Fruit fly (Drosophila melanogaster) whole organism, embryonic: ENCODE data around the gene spg.

Experiments used
- Adf1 ChIP-seq: fragments of 200-800 bp; sonication (Bioruptor generic); IDR thresholded peaks from 2 replicates; pipeline ENCODE4 v1.3.6; 2022; ENCODE audit warnings: missing biosample characterization, missing genetic modification characterization
- Aef1 ChIP-seq: fragments of 200-800 bp; sonication (Bioruptor generic); IDR thresholded peaks from 3 replicates; pipeline ENCODE4 v1.3.6; 2022; ENCODE audit warnings: missing biosample characterization, missing genetic modification characterization
- B-H2 ChIP-seq: fragments of 200-800 bp; sonication (Bioruptor generic); optimal IDR thresholded peaks from 2 replicates; lab custom pipeline; 2018; ENCODE audit warnings: missing biosample characterization, mild to moderate bottlenecking, missing genetic modification characterization
- Bteb2 ChIP-seq: fragments of 200-800 bp; sonication (Bioruptor generic); optimal IDR thresholded peaks from 2 replicates; lab custom pipeline; 2016; ENCODE audit warnings: missing biosample characterization, missing genetic modification characterization
- CG11696 ChIP-seq: fragments of 200-800 bp; sonication (Bioruptor generic); IDR thresholded peaks from 2 replicates; pipeline ENCODE4 v1.3.6; 2022; ENCODE audit warnings: missing biosample characterization, missing genetic modification characterization
- CG1233 ChIP-seq: fragments of 200-800 bp; sonication (Bioruptor generic); optimal IDR thresholded peaks from 4 replicates; lab custom pipeline; 2018; ENCODE audit warnings: missing biosample characterization, mild to moderate bottlenecking, missing genetic modification characterization
- CG13123 ChIP-seq: fragments of 200-800 bp; sonication (Bioruptor generic); optimal IDR thresholded peaks from 2 replicates; lab custom pipeline; 2016; ENCODE audit warnings: missing biosample characterization, missing genetic modification characterization
- CG13296 ChIP-seq: fragments of 200-800 bp; sonication (Bioruptor generic); optimal IDR thresholded peaks from 3 replicates; lab custom pipeline; 2018; ENCODE audit warnings: missing biosample characterization, mild to moderate bottlenecking, missing genetic modification characterization
- CG13424 ChIP-seq: fragments of 200-800 bp; sonication (Bioruptor generic); optimal IDR thresholded peaks from 2 replicates; lab custom pipeline; 2019; ENCODE audit warnings: missing biosample characterization, mild to moderate bottlenecking, missing genetic modification characterization, moderate library complexity
- CG15269 ChIP-seq: fragments of 200-800 bp; sonication (Bioruptor generic); optimal IDR thresholded peaks from 2 replicates; lab custom pipeline; 2018; ENCODE audit warnings: missing biosample characterization, mild to moderate bottlenecking, missing genetic modification characterization, moderate library complexity
- CG1603 ChIP-seq: fragments of 200-800 bp; sonication (Bioruptor generic); optimal IDR thresholded peaks from 2 replicates; lab custom pipeline; 2019; ENCODE audit warnings: missing biosample characterization, mild to moderate bottlenecking, missing genetic modification characterization, moderate library complexity
- CG1647 ChIP-seq: fragments of 200-800 bp; sonication (Bioruptor generic); optimal IDR thresholded peaks from 3 replicates; lab custom pipeline; 2016; ENCODE audit warnings: missing biosample characterization, missing genetic modification characterization
- CG17361 ChIP-seq: fragments of 200-800 bp; sonication (Bioruptor generic); IDR thresholded peaks from 3 replicates; pipeline ENCODE4 v1.3.6; 2022; ENCODE audit warnings: missing biosample characterization, missing genetic modification characterization
- CG1792 ChIP-seq: fragments of 200-800 bp; sonication (Bioruptor generic); optimal IDR thresholded peaks from 2 replicates; lab custom pipeline; 2016; ENCODE audit warnings: missing biosample characterization, missing genetic modification characterization
- CG18764 ChIP-seq: fragments of 200-800 bp; sonication (Bioruptor generic); optimal IDR thresholded peaks from 3 replicates; lab custom pipeline; 2016; ENCODE audit warnings: missing biosample characterization, missing genetic modification characterization
- CG2120 ChIP-seq: fragments of 200-800 bp; sonication (Bioruptor generic); optimal IDR thresholded peaks from 3 replicates; lab custom pipeline; 2016; ENCODE audit warnings: missing biosample characterization, missing genetic modification characterization
- CG2129 ChIP-seq: fragments of 200-800 bp; sonication (Bioruptor generic); IDR thresholded peaks from 2 replicates; pipeline ENCODE4 v1.3.6; 2022; ENCODE audit warnings: missing biosample characterization, missing genetic modification characterization; ENCODE audit not compliant: partially characterized antibody
- CG30403 ChIP-seq: fragments of 200-800 bp; sonication (Bioruptor generic); optimal IDR thresholded peaks from 3 replicates; lab custom pipeline; 2016; ENCODE audit warnings: missing biosample characterization, missing genetic modification characterization
- CG30431 ChIP-seq: fragments of 200-800 bp; sonication (Bioruptor generic); optimal IDR thresholded peaks from 2 replicates; lab custom pipeline; 2017; ENCODE audit warnings: missing biosample characterization, missing genetic modification characterization
- CG7271 ChIP-seq: fragments of 200-800 bp; sonication (Bioruptor generic); optimal IDR thresholded peaks from 2 replicates; lab custom pipeline; 2018; ENCODE audit warnings: missing biosample characterization, mild to moderate bottlenecking, missing genetic modification characterization, moderate library complexity
- CG7556 ChIP-seq: fragments of 200-800 bp; sonication (Bioruptor generic); optimal IDR thresholded peaks from 2 replicates; lab custom pipeline; 2017; ENCODE audit warnings: missing biosample characterization, mild to moderate bottlenecking, missing genetic modification characterization
- CG7963 ChIP-seq: fragments of 200-800 bp; sonication (Bioruptor generic); IDR thresholded peaks from 3 replicates; pipeline ENCODE4 v1.3.6; 2022; ENCODE audit warnings: missing biosample characterization, missing genetic modification characterization; ENCODE audit not compliant: partially characterized antibody
- CG8359 ChIP-seq: fragments of 200-800 bp; sonication (Bioruptor generic); optimal IDR thresholded peaks from 2 replicates; lab custom pipeline; 2017; ENCODE audit warnings: missing biosample characterization, mild to moderate bottlenecking, missing genetic modification characterization, borderline replicate concordance
- CG9437 ChIP-seq: fragments of 200-800 bp; sonication (Bioruptor generic); optimal IDR thresholded peaks from 2 replicates; lab custom pipeline; 2018; ENCODE audit warnings: missing biosample characterization, mild to moderate bottlenecking, missing genetic modification characterization
- CG9609 ChIP-seq: fragments of 200-800 bp; sonication (Bioruptor generic); optimal IDR thresholded peaks from 3 replicates; lab custom pipeline; 2016; ENCODE audit warnings: missing biosample characterization, missing genetic modification characterization
- Dip3 ChIP-seq: fragments of 200-800 bp; sonication (Bioruptor generic); optimal IDR thresholded peaks from 3 replicates; lab custom pipeline; 2016; ENCODE audit warnings: missing biosample characterization, missing genetic modification characterization
- E2f2 ChIP-seq: fragments of 200-800 bp; sonication (Bioruptor generic); IDR thresholded peaks from 2 replicates; pipeline ENCODE4 v1.3.6; 2022; ENCODE audit warnings: missing biosample characterization, missing genetic modification characterization
- Fer2 ChIP-seq: fragments of 200-800 bp; sonication (Bioruptor generic); optimal IDR thresholded peaks from 2 replicates; lab custom pipeline; 2018; ENCODE audit warnings: missing biosample characterization, mild to moderate bottlenecking, missing genetic modification characterization, moderate library complexity
- Hr51 ChIP-seq, 2 experiments: fragments of 200-800 bp; sonication (Bioruptor generic); optimal IDR thresholded peaks; 2 replicates in 1 of 2; 3 replicates in 1 of 2; lab custom pipeline; 2016 to 2018; ENCODE audit warnings: missing biosample characterization in 2 of 2, missing genetic modification characterization in 2 of 2, mild to moderate bottlenecking in 1 of 2, moderate library complexity in 1 of 2
- Kr ChIP-seq: fragments of 200-800 bp; sonication (Bioruptor generic); optimal IDR thresholded peaks from 2 replicates; lab custom pipeline; 2017; ENCODE audit warnings: missing biosample characterization, mild to moderate bottlenecking, missing genetic modification characterization
- Med ChIP-seq: fragments of 200-800 bp; sonication (Bioruptor generic); peaks from one replicate; lab custom pipeline; 2016; ENCODE audit warnings: missing biosample characterization, missing genetic modification characterization, mild to moderate bottlenecking, inconsistent platforms, moderate library complexity
- Meics ChIP-seq: fragments of 200-800 bp; sonication (Bioruptor generic); optimal IDR thresholded peaks from 2 replicates; lab custom pipeline; 2017; ENCODE audit warnings: missing biosample characterization, mild to moderate bottlenecking, missing genetic modification characterization
- Sry-δ ChIP-seq: fragments of 200-800 bp; sonication (Bioruptor generic); optimal IDR thresholded peaks from 2 replicates; lab custom pipeline; 2016; ENCODE audit warnings: missing biosample characterization, missing genetic modification characterization
- Xbp1 ChIP-seq: fragments of 200-800 bp; sonication (Bioruptor generic); optimal IDR thresholded peaks from 3 replicates; lab custom pipeline; 2016; ENCODE audit warnings: missing biosample characterization, mild to moderate bottlenecking, missing genetic modification characterization
- croc ChIP-seq: fragments of 200-800 bp; sonication (Bioruptor generic); conservative IDR thresholded peaks from 3 replicates; pipeline ENCODE4 v1.3.6; 2022; ENCODE audit warnings: missing biosample characterization, missing genetic modification characterization
- en ChIP-seq: fragments of 200-800 bp; sonication (Bioruptor generic); optimal IDR thresholded peaks from 2 replicates; lab custom pipeline; 2016; ENCODE audit warnings: missing biosample characterization, missing genetic modification characterization
- fd102C ChIP-seq: fragments of 200-800 bp; sonication (Bioruptor generic); optimal IDR thresholded peaks from 2 replicates; lab custom pipeline; 2018; ENCODE audit warnings: missing biosample characterization, mild to moderate bottlenecking, missing genetic modification characterization, moderate library complexity
- gem ChIP-seq: fragments of 200-800 bp; sonication (Bioruptor generic); optimal IDR thresholded peaks from 2 replicates; lab custom pipeline; 2019; ENCODE audit warnings: missing biosample characterization, mild to moderate bottlenecking, missing genetic modification characterization, moderate library complexity
- ham ChIP-seq: fragments of 200-800 bp; sonication (Bioruptor generic); IDR thresholded peaks from 2 replicates; pipeline ENCODE4 v1.3.6; 2022; ENCODE audit warnings: missing biosample characterization, missing genetic modification characterization
- kah ChIP-seq: fragments of 200-800 bp; sonication (Bioruptor generic); optimal IDR thresholded peaks from 2 replicates; lab custom pipeline; 2018; ENCODE audit warnings: missing biosample characterization, mild to moderate bottlenecking, missing genetic modification characterization
- lbe ChIP-seq: fragments of 200-800 bp; sonication (Bioruptor generic); optimal IDR thresholded peaks from 2 replicates; lab custom pipeline; 2016; ENCODE audit warnings: missing biosample characterization, mild to moderate bottlenecking, missing genetic modification characterization
- lov ChIP-seq, 2 experiments: fragments of 200-800 bp in 1 of 2; fragments of >200 bp in 1 of 2; sonication (Bioruptor generic) in 1 of 2; IDR thresholded peaks in 1 of 2; optimal IDR thresholded peaks in 1 of 2; 2 replicates in 1 of 2; 3 replicates in 1 of 2; pipeline versions ENCODE4 v1.3.6 to Lab custom; 2017 to 2022; ENCODE audit warnings: missing biosample characterization in 1 of 2, missing genetic modification characterization in 1 of 2
- pita ChIP-seq: fragments of 200-800 bp; sonication (Bioruptor generic); optimal IDR thresholded peaks from 2 replicates; lab custom pipeline; 2017; ENCODE audit warnings: missing biosample characterization, mild to moderate bottlenecking, missing genetic modification characterization
- prd ChIP-seq, 3 experiments: fragments of >200 bp in 2 of 3; fragments of 200-800 bp in 1 of 3; sonication (Bioruptor generic) in 1 of 3; optimal IDR thresholded peaks in 2 of 3; IDR thresholded peaks in 1 of 3; 2 replicates in 2 of 3; 3 replicates in 1 of 3; pipeline versions ENCODE4 v1.3.6 to Lab custom; 2017 to 2022; ENCODE audit warnings: missing biosample characterization in 1 of 3, missing genetic modification characterization in 1 of 3
- run ChIP-seq: fragments of 200-800 bp; sonication (Bioruptor generic); optimal IDR thresholded peaks from 3 replicates; lab custom pipeline; 2018; ENCODE audit warnings: missing biosample characterization, mild to moderate bottlenecking, missing genetic modification characterization
- scrt ChIP-seq: fragments of 200-800 bp; sonication (Bioruptor generic); optimal IDR thresholded peaks from 2 replicates; lab custom pipeline; 2018; ENCODE audit warnings: missing biosample characterization, mild to moderate bottlenecking, missing genetic modification characterization, moderate library complexity
- zfh1 ChIP-seq: fragments of 200-800 bp; sonication (Bioruptor generic); IDR thresholded peaks from 3 replicates; pipeline ENCODE4 v1.3.6; 2022; ENCODE audit warnings: missing biosample characterization, missing genetic modification characterization

Gene spg

dm6 chr3R:28887559-28888432 lies 42.7 kb downstream of the spg start, which contains the start of the genes CG33203 and Doa (continued):
- TF ChIP-seq Hr51 (GFP tag; optimal IDR thresholded peaks at IDR 0.05; lab: Kevin White, UChicago) (no peak), CG13424 (tag; lab: Kevin White, UChicago) (no peak), prd (optimal IDR thresholded peaks at IDR 0.05; lab: Kevin White, UChicago) (no peak), prd (GFP tag; IDR thresholded peaks at IDR 0.05; lab: Robert Waterston, UW) (peak; percentile 38; the same call in 1 of the 3 replicates), CG11696 (GFP tag; lab: Robert Waterston, UW) (no peak), CG1603 (tag; lab: Kevin White, UChicago) (peak; percentile 89), lov (optimal IDR thresholded peaks at IDR 0.05; lab: Kevin White, UChicago) (no peak), lov (GFP tag; IDR thresholded peaks at IDR 0.05; lab: Robert Waterston, UW) (no peak), CG1233 (GFP tag; lab: Kevin White, UChicago) (peak; percentile 19), lbe (GFP tag; lab: Kevin White, UChicago) (peak; percentile 29), Adf1 (GFP tag; lab: Robert Waterston, UW) (no peak), E2f2 (GFP tag; lab: Robert Waterston, UW) (peak; percentile 99), CG18764 (GFP tag; lab: Kevin White, UChicago) (peak; percentile 14), kah (GFP tag; lab: Kevin White, UChicago) (no peak), run (tag; lab: Kevin White, UChicago) (no peak), CG9609 (GFP tag; lab: Kevin White, UChicago) (peak; percentile 56), pita (GFP tag; lab: Kevin White, UChicago) (no peak), en (GFP tag; lab: Kevin White, UChicago) (peak; percentile 28), zfh1 (GFP tag; lab: Robert Waterston, UW) (peak; percentile 48; the same call in 1 of the 3 replicates), CG1647 (GFP tag; lab: Kevin White, UChicago) (no peak), B-H2 (peak; percentile 43), croc (GFP tag; lab: Robert Waterston, UW) (no peak), Dip3 (peak; percentile 17), Meics (GFP tag; lab: Kevin White, UChicago) (no peak), Med (GFP tag; lab: Kevin White, UChicago) (peak; percentile 94), Aef1 (GFP tag; lab: Robert Waterston, UW) (no peak), fd102C (GFP tag; lab: Kevin White, UChicago) (no peak), CG2120 (GFP tag; lab: Kevin White, UChicago) (peak; percentile 77), gem (peak; percentile 31), CG2129 (peak; percentile 58), CG8359 (GFP tag; lab: Kevin White, UChicago) (no peak), Kr (no peak), CG30403 (GFP tag; lab: Kevin White, UChicago) (peak; percentile 57), CG15269 (no peak), CG7963 (peak; percentile 62; the same call in 2 of the 3 replicates), Sry-δ (peak; percentile 98), Xbp1 (GFP tag; lab: Kevin White, UChicago) (peak; percentile 42), CG30431 (GFP tag; lab: Kevin White, UChicago) (no peak), CG7271 (no peak), scrt (no peak), CG13296 (GFP tag; lab: Kevin White, UChicago) (no peak), CG1792 (GFP tag; lab: Kevin White, UChicago) (peak; percentile 47), CG13123 (GFP tag; lab: Kevin White, UChicago) (no peak), CG7556 (peak; percentile 17), CG17361 (GFP tag; lab: Robert Waterston, UW) (no peak), CG9437 (no peak), Fer2 (tag; lab: Kevin White, UChicago) (no peak), ham (GFP tag; lab: Robert Waterston, UW) (no peak), Bteb2 (GFP tag; lab: Kevin White, UChicago) (peak; percentile 26)
